Worm (Caenorhabditis elegans) whole organism, early embryonic: ENCODE results near the gene egl-38.

Experiments
- B0310.2 ChIP-seq: sonication (generic microtip); optimal IDR thresholded peaks from 2 replicates; lab custom pipeline; 2016; ENCODE audit warnings: mild to moderate bottlenecking, missing genetic modification characterization, missing compliant biosample characterization
- aly-1 ChIP-seq: sonication (generic microtip); optimal IDR thresholded peaks from 2 replicates; lab custom pipeline; 2016; ENCODE audit warnings: missing genetic modification characterization, missing compliant biosample characterization
- ama-1 ChIP-seq: fragments of 150-350 bp; optimal IDR thresholded peaks from 2 replicates; lab custom pipeline; 2014
- ceh-13 ChIP-seq: fragments of 200-800 bp; sonication (Bioruptor generic); optimal IDR thresholded peaks from 2 replicates; lab custom pipeline; 2018; ENCODE audit warnings: mild to moderate bottlenecking, missing genetic modification characterization, missing compliant biosample characterization
- ceh-36 ChIP-seq: sonication (generic microtip); optimal IDR thresholded peaks from 2 replicates; lab custom pipeline; 2016; ENCODE audit warnings: missing genetic modification characterization, inconsistent platforms, missing compliant biosample characterization
- flt-1 ChIP-seq: fragments of 200-800 bp; sonication (Bioruptor generic); IDR thresholded peaks from 2 replicates; pipeline ENCODE4 v1.3.6; 2022; ENCODE audit warnings: missing genetic modification characterization, missing compliant biosample characterization
- hmg-4 ChIP-seq: fragments of 200-800 bp; sonication (Bioruptor generic); optimal IDR thresholded peaks from 2 replicates; lab custom pipeline; 2018; ENCODE audit warnings: mild to moderate bottlenecking, missing genetic modification characterization, missing compliant biosample characterization
- hnd-1 ChIP-seq: sonication (generic microtip); optimal IDR thresholded peaks from 2 replicates; lab custom pipeline; 2016; ENCODE audit warnings: missing genetic modification characterization, missing compliant biosample characterization
- pes-1 ChIP-seq: fragments of 200-800 bp; sonication (Bioruptor generic); IDR thresholded peaks from 2 replicates; pipeline ENCODE4 v1.3.6; 2022; ENCODE audit warnings: missing genetic modification reagents, missing genetic modification characterization, missing compliant biosample characterization
- scrt-1 ChIP-seq: fragments of 200-800 bp; sonication (Bioruptor generic); IDR thresholded peaks from 2 replicates; pipeline ENCODE4 v1.3.6; 2022; ENCODE audit warnings: missing genetic modification characterization, missing compliant biosample characterization
- sea-1 ChIP-seq: fragments of 200-800 bp; sonication (Bioruptor generic); conservative IDR thresholded peaks from 2 replicates; pipeline ENCODE4 v1.3.6; 2022; ENCODE audit warnings: missing genetic modification characterization, missing compliant biosample characterization
- tbx-11 ChIP-seq: fragments of 200-800 bp; sonication (Bioruptor generic); IDR thresholded peaks from 2 replicates; pipeline ENCODE4 v1.3.6; 2022; ENCODE audit warnings: missing genetic modification characterization, missing compliant biosample characterization
- tbx-37 ChIP-seq: fragments of 200-800 bp; sonication (Bioruptor generic); conservative IDR thresholded peaks from 2 replicates; pipeline ENCODE4 v1.3.6; 2022; ENCODE audit warnings: missing genetic modification reagents, missing genetic modification characterization, missing compliant biosample characterization
- tra-4 ChIP-seq: sonication (generic microtip); optimal IDR thresholded peaks from 2 replicates; lab custom pipeline; 2017; ENCODE audit warnings: missing genetic modification characterization, missing compliant biosample characterization

DNA sequence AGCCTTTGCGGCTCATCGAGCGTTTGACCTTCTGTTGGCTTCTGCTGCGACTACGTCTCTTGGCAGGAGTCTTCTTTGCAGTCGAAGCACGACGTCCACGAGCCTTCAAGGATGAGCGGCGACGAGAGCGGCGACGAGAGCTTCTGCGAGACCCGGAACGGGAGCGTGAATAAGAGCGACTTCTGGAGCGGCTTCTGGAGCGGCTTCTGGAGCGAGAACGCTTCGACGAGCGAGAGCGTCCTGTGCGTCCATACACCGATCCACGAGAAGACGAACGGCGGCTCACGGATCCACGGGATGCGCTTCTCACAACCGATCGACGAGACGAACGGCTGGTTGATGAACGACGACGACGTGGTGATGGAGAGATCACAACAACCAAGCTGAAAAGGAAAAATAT lies 553 bp upstream of the egl-38 start:
- TF ChIP-seq sea-1 (GFP tag; lab: Robert Waterston, UW) (no peak), hnd-1 (tag; lab: Kevin White, UChicago) (no peak), ama-1 (no peak), tbx-37 (no peak), B0310.2 (no peak), aly-1 (no peak), flt-1 (GFP tag; lab: Robert Waterston, UW) (no peak), hmg-4 (GFP tag; lab: Kevin White, UChicago) (no peak), tra-4 (no peak), ceh-36 (tag; lab: Kevin White, UChicago) (no peak), scrt-1 (no peak), ceh-13 (GFP tag; lab: Kevin White, UChicago) (no peak), tbx-11 (GFP tag; lab: Robert Waterston, UW) (no peak), pes-1 (no peak)
